Fruit fly (Drosophila melanogaster): ENCODE measurements around the gene rst.

Gene rst

DNA sequence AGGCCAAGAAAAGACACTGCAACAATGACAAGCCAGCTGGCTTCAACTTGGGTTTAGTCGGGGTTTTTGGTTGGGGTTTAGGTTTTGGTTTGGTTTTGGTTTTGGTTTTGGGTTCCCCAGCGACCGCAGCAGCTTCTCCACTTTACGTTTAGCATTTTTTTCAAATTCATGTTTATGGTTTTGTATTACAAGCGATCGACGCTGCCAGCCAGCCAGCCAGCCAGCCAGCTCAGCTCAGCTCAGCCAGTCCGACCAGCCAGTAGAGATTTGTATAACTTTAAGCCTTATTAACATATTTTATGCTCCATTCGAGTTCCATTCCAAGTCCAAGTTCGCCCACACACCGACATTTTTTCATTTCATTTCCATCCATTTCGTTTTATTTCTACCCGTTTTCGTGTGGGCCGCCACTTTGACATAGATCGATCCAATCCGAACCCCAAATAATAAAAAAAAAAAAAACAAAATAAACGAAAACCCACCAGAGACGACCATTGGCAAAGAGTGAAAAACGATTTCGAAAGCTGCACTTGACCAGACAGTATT is 9.8 kb downstream of the rst start:
- TF ChIP-seq abd-A (tag; optimal IDR thresholded peaks at IDR 0.05) (peak; percentile 70), CG12769 (tag; optimal IDR thresholded peaks at IDR 0.05) (peak; percentile 17), sd (tag; optimal IDR thresholded peaks at IDR 0.05) (peak; percentile 69), TFAM (GFP tag; optimal IDR thresholded peaks at IDR 0.05) (no peak), oc (tag; optimal IDR thresholded peaks at IDR 0.05) (peak; percentile 70), Dll (GFP tag; IDR thresholded peaks at IDR 0.05; ENCODE audit: partially characterized antibody) (no peak), sr (GFP tag; IDR thresholded peaks at IDR 0.05) (peak; percentile 52; the same call in 2 of the 3 replicates), CG9797 (GFP tag; optimal IDR thresholded peaks at IDR 0.05) (no peak), pros (GFP tag; optimal IDR thresholded peaks at IDR 0.05) (peak; percentile 17), zfh2 (GFP tag; optimal IDR thresholded peaks at IDR 0.05) (no peak), CG10543 (GFP tag; optimal IDR thresholded peaks at IDR 0.05) (peak; percentile 21), kni (GFP tag; optimal IDR thresholded peaks at IDR 0.05) (peak; percentile 7), vvl (GFP tag; IDR thresholded peaks at IDR 0.05) (peak; percentile 64)

DNA sequence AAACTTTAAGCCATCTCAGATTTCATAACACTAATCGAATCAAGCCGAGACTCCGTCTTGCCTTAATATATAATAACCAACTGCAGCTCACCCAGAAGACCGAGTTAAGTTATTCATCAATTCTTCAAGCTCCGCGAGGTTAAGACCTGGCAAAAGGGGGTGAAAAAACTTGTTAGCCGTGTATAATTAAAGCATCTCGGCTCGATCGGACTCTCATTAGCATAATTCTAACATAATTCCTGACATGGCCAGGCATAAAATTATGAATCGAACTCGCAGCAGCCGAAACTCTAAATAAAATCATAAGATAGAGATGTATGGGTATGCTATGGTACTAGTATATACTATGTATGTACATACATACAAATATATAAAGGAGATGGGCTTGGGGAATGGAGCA is 10.5 kb downstream of the rst start:
- TF ChIP-seq trem (tag; optimal IDR thresholded peaks at IDR 0.05) (no peak), CG10431 (GFP tag; optimal IDR thresholded peaks at IDR 0.05) (no peak), Med (GFP tag) (no peak), CG32532 (GFP tag; IDR thresholded peaks at IDR 0.05) (no peak), zen2 (GFP tag; IDR thresholded peaks at IDR 0.05; ENCODE audit: partially characterized antibody) (no peak), gsb-n (tag; optimal IDR thresholded peaks at IDR 0.05) (peak; percentile 4), cad (GFP tag; optimal IDR thresholded peaks at IDR 0.05) (no peak), CG12769 (tag; optimal IDR thresholded peaks at IDR 0.05) (peak; percentile 37), CG10274 (GFP tag; optimal IDR thresholded peaks at IDR 0.05) (no peak), tin (GFP tag; optimal IDR thresholded peaks at IDR 0.05) (no peak), chinmo (GFP tag; IDR thresholded peaks at IDR 0.05; ENCODE audit: partially characterized antibody) (peak; percentile 62; the same call in 1 of the 4 replicates), lmd (GFP tag; IDR thresholded peaks at IDR 0.05) (no peak), CG16813 (GFP tag; IDR thresholded peaks at IDR 0.05; ENCODE audit: partially characterized antibody) (no peak), Dref (GFP tag; IDR thresholded peaks at IDR 0.05) (no peak), dati (GFP tag; IDR thresholded peaks at IDR 0.05) (no peak), hb (GFP tag; IDR thresholded peaks at IDR 0.05; ENCODE audit: partially characterized antibody) (no peak), Mrtf (GFP tag; IDR thresholded peaks at IDR 0.05) (no peak), pan (optimal IDR thresholded peaks at IDR 0.05) (no peak), pan (GFP tag; optimal IDR thresholded peaks at IDR 0.05 in 1 of 2, IDR thresholded peaks at IDR 0.05 in 1 of 2) (no peak), crol (GFP tag; IDR thresholded peaks at IDR 0.05) (no peak), CG2712 (tag; optimal IDR thresholded peaks at IDR 0.05) (no peak), Xbp1 (GFP tag; optimal IDR thresholded peaks at IDR 0.05) (no peak), CG18011 (GFP tag; optimal IDR thresholded peaks at IDR 0.05) (no peak), CG43689 (GFP tag; IDR thresholded peaks at IDR 0.05) (no peak), Trl (optimal IDR thresholded peaks at IDR 0.05) (no peak), Trl (GFP tag; optimal IDR thresholded peaks at IDR 0.05) (no peak), gce (GFP tag; IDR thresholded peaks at IDR 0.05) (no peak), Dek (tag; optimal IDR thresholded peaks at IDR 0.05) (no peak), psq (GFP tag; optimal IDR thresholded peaks at IDR 0.05) (no peak), Dll (GFP tag; IDR thresholded peaks at IDR 0.05; ENCODE audit: partially characterized antibody) (no peak), amos (GFP tag; IDR thresholded peaks at IDR 0.05; ENCODE audit: partially characterized antibody) (no peak), CG33557 (GFP tag; optimal IDR thresholded peaks at IDR 0.05) (no peak), ase (GFP tag; IDR thresholded peaks at IDR 0.05) (no peak), pho (GFP tag; optimal IDR thresholded peaks at IDR 0.05) (no peak), CG17912 (GFP tag; optimal IDR thresholded peaks at IDR 0.05) (no peak), CG13894 (tag; optimal IDR thresholded peaks at IDR 0.05) (peak; percentile 5), sug (tag; optimal IDR thresholded peaks at IDR 0.05) (no peak), CG12155 (GFP tag; optimal IDR thresholded peaks at IDR 0.05) (no peak)

Measured in whole organism, embryonic.